Worm (Caenorhabditis elegans): ENCODE results near the gene ttr-34.

DNA sequence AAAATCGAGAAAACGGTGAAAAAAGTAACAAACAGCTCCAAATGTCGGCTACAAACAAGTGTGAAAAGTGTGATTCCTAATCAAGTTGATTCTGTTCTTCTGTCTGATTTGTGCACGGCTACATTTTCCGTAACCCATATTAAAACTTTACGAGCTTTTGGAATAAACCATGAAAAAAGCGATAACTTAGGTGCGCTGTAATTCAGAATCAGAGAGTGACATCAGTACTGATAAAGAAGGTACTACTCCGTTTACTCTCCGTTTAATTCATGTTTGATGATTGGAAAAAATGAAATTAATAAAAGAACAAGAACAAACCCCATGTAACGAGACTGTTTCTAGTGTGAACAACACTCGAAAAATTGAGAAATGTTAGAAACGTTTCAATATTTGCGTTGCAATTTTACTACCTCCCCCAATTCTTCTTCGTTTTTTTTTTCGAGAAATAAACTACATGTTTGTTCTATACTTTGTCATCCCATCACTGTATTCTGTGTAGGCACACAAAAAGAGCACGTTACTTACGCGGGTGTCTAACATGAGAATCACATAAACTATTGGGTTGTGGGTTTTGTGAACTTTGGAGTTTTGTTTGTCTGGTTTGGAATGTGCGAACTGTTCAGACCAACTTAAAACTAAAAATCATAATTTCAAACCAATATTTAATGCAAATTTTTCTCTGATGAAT lies 22.9 kb downstream of the ttr-34 start:
- TF ChIP-seq nhr-28 (tag; optimal IDR thresholded peaks at IDR 0.05) (no peak), lin-13 (tag; optimal IDR thresholded peaks at IDR 0.05) (no peak), nhr-76 (tag; optimal IDR thresholded peaks at IDR 0.05) (no peak), unc-62 (GFP tag; optimal IDR thresholded peaks at IDR 0.05) (no peak)
